Worm (Caenorhabditis elegans) whole organism, L3 larva: ENCODE data around the gene Y54F10BM.22.

ENCODE experiments used
- ZK546.5 ChIP-seq: sonication (generic microtip); optimal IDR thresholded peaks from 2 replicates; lab custom pipeline; 2017; ENCODE audit warnings: missing biosample characterization, missing genetic modification characterization
- aly-2 ChIP-seq: fragments of 150-350 bp; optimal IDR thresholded peaks from 2 replicates; lab custom pipeline; 2014; ENCODE audit warnings: missing biosample characterization, missing genetic modification characterization
- ceh-28 ChIP-seq: fragments of 150-350 bp; optimal IDR thresholded peaks from 2 replicates; lab custom pipeline; 2014; ENCODE audit warnings: missing biosample characterization, missing genetic modification reagents, missing genetic modification characterization
- ceh-82 ChIP-seq: fragments of 150-350 bp; optimal IDR thresholded peaks from 2 replicates; lab custom pipeline; 2014; ENCODE audit warnings: missing biosample characterization, missing genetic modification characterization
- ceh-9 ChIP-seq: sonication (generic microtip); optimal IDR thresholded peaks from 2 replicates; lab custom pipeline; 2018; ENCODE audit warnings: missing biosample characterization, missing genetic modification characterization
- daf-12 ChIP-seq: fragments of 150-350 bp; optimal IDR thresholded peaks from 2 replicates; lab custom pipeline; 2014; ENCODE audit warnings: missing biosample characterization, missing genetic modification reagents, missing genetic modification characterization
- egl-27 ChIP-seq: sonication (generic microtip); optimal IDR thresholded peaks from 4 replicates; lab custom pipeline; 2017; ENCODE audit warnings: missing biosample characterization, missing genetic modification reagents, missing genetic modification characterization
- elt-1 ChIP-seq: fragments of 150-350 bp; optimal IDR thresholded peaks from 2 replicates; lab custom pipeline; 2014; ENCODE audit warnings: missing biosample characterization, missing genetic modification characterization
- elt-2 ChIP-seq: sonication (generic microtip); optimal IDR thresholded peaks from 2 replicates; lab custom pipeline; 2016; ENCODE audit warnings: missing genetic modification reagents, mild to moderate bottlenecking, missing genetic modification characterization, missing compliant biosample characterization
- elt-3 ChIP-seq, 3 experiments: fragments of 150-350 bp in 1 of 3; sonication (generic microtip) in 2 of 3; optimal IDR thresholded peaks; 2 replicates in 2 of 3; 4 replicates in 1 of 3; lab custom pipeline; 2014 to 2017; ENCODE audit warnings: missing biosample characterization in 3 of 3, missing genetic modification characterization in 3 of 3
- fkh-2 ChIP-seq: fragments of 150-350 bp; optimal IDR thresholded peaks from 2 replicates; lab custom pipeline; 2014; ENCODE audit warnings: missing biosample characterization, missing genetic modification reagents, missing genetic modification characterization
- hmg-11 ChIP-seq: sonication (generic microtip); optimal IDR thresholded peaks from 2 replicates; lab custom pipeline; 2016; ENCODE audit warnings: missing genetic modification characterization, missing compliant biosample characterization
- jun-1 ChIP-seq: fragments of 150-350 bp; optimal IDR thresholded peaks from 2 replicates; lab custom pipeline; 2014; ENCODE audit warnings: missing biosample characterization, missing genetic modification reagents, missing genetic modification characterization
- lin-15B ChIP-seq: fragments of 150-350 bp; optimal IDR thresholded peaks from 2 replicates; lab custom pipeline; 2014; ENCODE audit warnings: missing biosample characterization, missing genetic modification characterization
- lin-39 ChIP-seq: fragments of 150-350 bp; optimal IDR thresholded peaks from 2 replicates; lab custom pipeline; 2018; ENCODE audit warnings: missing biosample characterization, missing genetic modification reagents, missing genetic modification characterization
- lsy-12 ChIP-seq: sonication (generic microtip); optimal IDR thresholded peaks from 2 replicates; lab custom pipeline; 2016; ENCODE audit warnings: mild to moderate bottlenecking, missing genetic modification characterization, missing compliant biosample characterization
- mdl-1 ChIP-seq: fragments of 150-350 bp; optimal IDR thresholded peaks from 2 replicates; lab custom pipeline; 2014; ENCODE audit warnings: missing biosample characterization, missing genetic modification characterization
- mml-1 ChIP-seq: fragments of 150-350 bp; sonication (generic microtip); optimal IDR thresholded peaks from 3 replicates; lab custom pipeline; 2014; ENCODE audit warnings: missing biosample characterization, missing genetic modification characterization
- nfya-1 ChIP-seq: sonication (generic microtip); optimal IDR thresholded peaks from 2 replicates; lab custom pipeline; 2017; ENCODE audit warnings: missing genetic modification characterization, mild to moderate bottlenecking, missing compliant biosample characterization, antibody characterized with exemption, moderate library complexity; ENCODE audit not compliant: insufficient read depth
- nhr-11 ChIP-seq: fragments of 150-350 bp; optimal IDR thresholded peaks from 2 replicates; lab custom pipeline; 2014; ENCODE audit warnings: missing biosample characterization, missing genetic modification characterization
- nhr-12 ChIP-seq: fragments of 150-350 bp; optimal IDR thresholded peaks from 2 replicates; lab custom pipeline; 2014; ENCODE audit warnings: missing biosample characterization, missing genetic modification characterization
- nhr-23 ChIP-seq: fragments of 150-350 bp; optimal IDR thresholded peaks from 2 replicates; lab custom pipeline; 2014; ENCODE audit warnings: missing biosample characterization, missing genetic modification reagents, missing genetic modification characterization
- nhr-25 ChIP-seq: sonication (generic microtip); optimal IDR thresholded peaks from 2 replicates; lab custom pipeline; 2017; ENCODE audit warnings: missing biosample characterization, missing genetic modification characterization
- nhr-67 ChIP-seq: fragments of 150-350 bp; optimal IDR thresholded peaks from 2 replicates; lab custom pipeline; 2014; ENCODE audit warnings: missing biosample characterization, missing genetic modification characterization
- nhr-76 ChIP-seq: fragments of 150-350 bp; sonication (generic microtip); optimal IDR thresholded peaks from 5 replicates; lab custom pipeline; 2014; ENCODE audit warnings: missing biosample characterization, missing genetic modification characterization
- pha-4 ChIP-seq: fragments of 150-350 bp; optimal IDR thresholded peaks from 2 replicates; lab custom pipeline; 2014; ENCODE audit warnings: missing biosample characterization, missing genetic modification reagents, missing genetic modification characterization
- pqm-1 ChIP-seq: fragments of 150-350 bp; optimal IDR thresholded peaks from 2 replicates; lab custom pipeline; 2017; ENCODE audit warnings: missing biosample characterization, missing genetic modification characterization, inconsistent platforms
- sea-2 ChIP-seq: fragments of 150-350 bp; sonication (generic microtip); optimal IDR thresholded peaks from 4 replicates; lab custom pipeline; 2014; ENCODE audit warnings: missing biosample characterization, missing genetic modification reagents, missing genetic modification characterization
- snpc-4 ChIP-seq: fragments of 150-350 bp; optimal IDR thresholded peaks from 2 replicates; lab custom pipeline; 2014; ENCODE audit warnings: missing biosample characterization, missing genetic modification characterization
- tbx-2 ChIP-seq: sonication (generic microtip); optimal IDR thresholded peaks from 2 replicates; lab custom pipeline; 2016; ENCODE audit warnings: mild to moderate bottlenecking, missing genetic modification characterization, missing compliant biosample characterization
- zag-1 ChIP-seq: fragments of 150-350 bp; optimal IDR thresholded peaks from 2 replicates; lab custom pipeline; 2014; ENCODE audit warnings: missing biosample characterization, missing genetic modification characterization

The Y54F10BM.22 gene

DNA sequence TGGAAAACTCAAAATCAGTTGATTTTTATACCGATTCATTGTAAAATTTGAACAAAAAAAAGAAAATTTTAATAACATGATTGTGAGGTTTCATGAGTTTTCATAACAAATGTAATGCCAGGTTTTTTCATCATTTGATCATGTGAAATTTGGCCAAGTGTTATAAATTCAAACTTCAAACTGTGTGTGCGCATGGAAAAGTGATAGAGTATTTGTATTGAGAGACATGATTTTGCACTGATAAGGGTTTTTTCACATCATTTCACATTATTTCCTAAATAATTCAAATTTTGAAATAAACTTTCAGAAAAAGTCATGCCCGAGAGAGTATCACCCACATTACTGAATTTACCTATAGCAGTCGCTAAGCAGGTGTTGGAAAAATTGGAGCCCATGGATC is 10.4 kb downstream of the Y54F10BM.22 start, which contains the start of gene fbxa-219:
Gene fbxa-219, plus strand, starts transcription at position 277 of the 400 bp plus-strand sequence.
- TF ChIP-seq lsy-12 (tag; lab: Kevin White, UChicago) (no peak), elt-2 (tag; lab: Kevin White, UChicago) (peak; percentile 59), fkh-2 (tag; lab: Kevin White, UChicago) (no peak), nhr-25 (tag; lab: Kevin White, UChicago) (no peak), pqm-1 (peak; percentile 41), nhr-11 (tag; lab: Kevin White, UChicago) (no peak), mdl-1 (no peak), lin-39 (tag; lab: Kevin White, UChicago) (no peak), elt-1 (no peak)

DNA sequence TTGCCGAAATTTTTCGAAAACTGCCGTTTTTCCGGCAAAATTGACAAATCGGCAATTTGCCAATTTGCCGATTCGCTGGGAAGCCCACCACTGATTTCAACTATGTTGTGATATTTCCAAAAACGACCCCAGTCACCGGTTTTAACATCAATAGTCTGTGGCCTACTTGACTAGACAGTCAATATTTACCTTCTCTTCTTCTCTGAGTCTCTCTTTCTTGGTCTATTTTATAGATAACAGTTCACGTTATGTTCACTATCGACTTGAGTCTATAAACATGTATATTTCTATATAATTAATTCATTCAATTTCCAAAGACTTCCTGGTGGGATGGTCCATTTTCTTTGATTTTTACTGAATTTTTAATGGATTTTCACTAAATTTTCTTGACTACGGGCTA is 14.0 kb downstream of the Y54F10BM.22 start:
- TF ChIP-seq ceh-9 (tag; lab: Kevin White, UChicago) (no peak), elt-2 (tag; lab: Kevin White, UChicago) (peak; percentile 64), pqm-1 (peak; percentile 69), pha-4 (tag; lab: Kevin White, UChicago) (peak; percentile 99)

DNA sequence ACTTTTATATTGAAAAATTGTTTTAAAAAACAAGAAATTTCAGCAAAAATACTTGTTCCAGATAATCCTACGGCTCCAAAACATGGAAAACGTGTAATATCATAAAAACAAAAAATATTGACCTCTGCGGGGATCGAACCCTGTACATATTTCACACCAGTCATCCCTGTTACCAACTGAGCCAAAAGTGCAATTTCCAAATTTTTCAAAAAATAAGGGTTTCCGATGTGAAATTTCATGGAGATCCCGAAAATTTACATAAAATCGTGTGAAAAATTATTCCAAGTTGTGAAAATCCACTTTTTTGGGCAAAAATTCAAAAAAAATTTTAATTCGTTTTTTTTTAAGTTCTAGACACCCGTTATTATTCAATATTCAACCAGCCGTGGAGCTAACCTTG is 23.4 kb downstream of the Y54F10BM.22 start:
- TF ChIP-seq ceh-28 (tag; lab: Kevin White, UChicago): no peak
- no peak for TF ChIP-seq snpc-4
- TF ChIP-seq fkh-2 (tag; lab: Kevin White, UChicago): no peak
- TF ChIP-seq hmg-11 (tag; lab: Kevin White, UChicago): no peak
- no peak for TF ChIP-seq egl-27 (tag; lab: Kevin White, UChicago)
- TF ChIP-seq nhr-12 (tag; lab: Kevin White, UChicago): no peak
- TF ChIP-seq nhr-67: no peak
- TF ChIP-seq sea-2 (GFP tag; lab: Kevin White, UChicago): no peak
- no peak for TF ChIP-seq mdl-1
- TF ChIP-seq nhr-76 (tag; lab: Kevin White, UChicago): no peak

DNA sequence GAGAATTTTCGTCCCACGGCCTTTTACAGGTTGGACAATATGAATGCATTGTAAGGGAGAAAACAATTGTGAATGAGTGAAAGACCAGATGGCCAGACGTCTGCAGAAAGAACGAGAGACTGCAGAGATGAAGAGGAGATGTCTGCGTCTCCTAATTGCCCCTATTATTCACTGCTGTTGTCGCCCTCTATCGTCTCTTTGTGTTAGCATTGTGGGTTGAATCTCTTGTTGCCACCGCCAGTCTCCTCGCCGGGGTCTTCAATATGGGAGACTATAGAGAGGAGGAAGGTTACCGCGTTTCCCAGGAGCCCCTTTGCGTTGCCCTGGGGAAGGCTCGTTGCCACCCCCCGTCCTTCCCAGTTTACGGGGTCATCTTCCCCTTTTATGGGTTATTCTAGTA is 24.2 kb downstream of the Y54F10BM.22 start, which contains the start of gene Y54F10BM.9:
Gene Y54F10BM.9, minus strand, starts transcription at position 61 of the 400 bp plus-strand sequence.
- TF ChIP-seq nhr-67 (no peak), pha-4 (tag; lab: Kevin White, UChicago) (peak; percentile 61), hmg-11 (tag; lab: Kevin White, UChicago) (peak; percentile 63), snpc-4 (no peak), ceh-82 (tag; lab: Kevin White, UChicago) (no peak), pqm-1 (no peak), nhr-23 (no peak), zag-1 (tag; lab: Kevin White, UChicago) (no peak), fkh-2 (tag; lab: Kevin White, UChicago) (no peak), daf-12 (no peak), ceh-9 (tag; lab: Kevin White, UChicago) (no peak), jun-1 (no peak), lin-39 (tag; lab: Kevin White, UChicago) (no peak), sea-2 (GFP tag; lab: Kevin White, UChicago) (no peak), aly-2 (tag; lab: Kevin White, UChicago) (no peak), lsy-12 (tag; lab: Kevin White, UChicago) (no peak), elt-1 (no peak), elt-3 (tag; optimal IDR thresholded peaks at IDR 0.05; lab: Kevin White, UChicago) (no peak), mml-1 (tag; lab: Kevin White, UChicago) (no peak), ceh-28 (tag; lab: Kevin White, UChicago) (peak; percentile 19), mdl-1 (no peak), elt-2 (tag; lab: Kevin White, UChicago) (no peak), ZK546.5 (no peak), egl-27 (tag; lab: Kevin White, UChicago) (no peak), nfya-1 (peak; percentile 56), nhr-25 (tag; lab: Kevin White, UChicago) (peak; percentile 3)

DNA sequence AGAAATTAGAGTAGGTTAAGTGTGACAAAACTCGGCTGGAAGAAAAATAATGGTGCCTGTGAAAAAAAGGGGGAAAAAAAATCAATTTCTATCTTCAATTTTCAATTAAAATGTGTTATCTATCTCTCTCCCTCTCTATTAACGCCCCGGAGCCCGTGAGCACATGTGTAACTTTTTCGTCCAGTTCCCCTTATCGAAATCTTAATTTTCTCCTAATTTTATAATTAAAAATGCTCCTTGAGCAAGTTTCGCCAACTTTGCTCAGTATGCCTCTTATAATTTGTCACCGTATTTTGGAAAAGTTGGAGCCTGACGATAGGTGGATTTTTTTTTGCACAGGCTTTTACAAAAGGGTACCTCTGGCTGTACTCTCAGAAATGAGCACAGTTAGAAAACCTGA is 27.3 kb downstream of the Y54F10BM.22 start, which contains the start of the genes fbxa-1 and Y54F10BM.20:
Gene fbxa-1, minus strand, starts transcription at position 101 of the 400 bp plus-strand sequence.
Gene Y54F10BM.20, plus strand, starts transcription at position 231 of the 400 bp plus-strand sequence.
- no peak for TF ChIP-seq nhr-76 (tag; lab: Kevin White, UChicago)

DNA sequence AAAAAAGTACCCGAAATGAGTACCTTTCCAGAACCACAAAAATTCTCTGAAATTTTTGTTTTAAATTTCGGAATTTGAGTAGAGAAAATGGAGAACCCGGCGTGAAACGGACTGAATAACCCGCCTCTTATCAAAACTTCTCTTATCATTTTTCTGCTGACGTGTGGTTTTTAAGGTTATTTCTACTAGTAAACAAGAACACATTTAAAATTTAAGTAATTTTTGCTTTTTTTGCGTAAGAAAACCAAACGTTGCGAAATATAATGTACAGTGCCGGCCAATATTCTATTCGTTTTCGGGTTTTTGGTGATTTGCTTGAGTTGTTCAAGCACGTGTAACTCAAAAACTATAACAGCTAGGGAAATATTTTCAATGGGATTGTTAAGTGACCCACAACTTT is 30.3 kb downstream of the Y54F10BM.22 start:
- peak; percentile 50 for TF ChIP-seq elt-2 (tag; lab: Kevin White, UChicago)
- TF ChIP-seq lin-15B (tag; lab: Kevin White, UChicago): no peak
- no peak for TF ChIP-seq tbx-2
- no peak for TF ChIP-seq ZK546.5
- TF ChIP-seq pqm-1: peak; percentile 4
- peak; percentile 23 for TF ChIP-seq pha-4 (tag; lab: Kevin White, UChicago)
- TF ChIP-seq lsy-12 (tag; lab: Kevin White, UChicago): no peak
- no peak for TF ChIP-seq nhr-12 (tag; lab: Kevin White, UChicago)
